Worm (Caenorhabditis elegans): ENCODE data around the gene myo-3.
A peak's percentile ranks its signal among the peaks of the same experiment; 100 is the strongest.

myo-3 gene

ce11 chrV:12187344-12187743 is 46.8 kb downstream of the myo-3 start, which contains the start of gene ZK863.8:
TSS of gene ZK863.8 (minus strand) at chrV:12187516.
- TF ChIP-seq mdl-1 (tag; optimal IDR thresholded peaks at IDR 0.05), result no peak
- TF ChIP-seq Y105C5A.15 (GFP tag; IDR thresholded peaks at IDR 0.05), result no peak
- TF ChIP-seq F26F4.8 (GFP tag; conservative IDR thresholded peaks at IDR 0.05), result no peak
- no peak for TF ChIP-seq nhr-41 (GFP tag; IDR thresholded peaks at IDR 0.05)
- no peak for TF ChIP-seq nhr-10 (tag; optimal IDR thresholded peaks at IDR 0.05)
- TF ChIP-seq F10B5.3 (tag; optimal IDR thresholded peaks at IDR 0.05), result no peak
- no peak for TF ChIP-seq zip-2 (tag; optimal IDR thresholded peaks at IDR 0.05)
- no peak for TF ChIP-seq attf-4 (tag; optimal IDR thresholded peaks at IDR 0.05)
- no peak for TF ChIP-seq dpl-1 (GFP tag; optimal IDR thresholded peaks at IDR 0.05)
- no peak for TF ChIP-seq ama-1 (optimal IDR thresholded peaks at IDR 0.05)
- TF ChIP-seq D1046.2 (GFP tag; IDR thresholded peaks at IDR 0.05), result no peak
- TF ChIP-seq pha-4 (GFP tag; IDR thresholded peaks at IDR 0.05), result no peak
- TF ChIP-seq pha-4 (tag; optimal IDR thresholded peaks at IDR 0.05), result no peak
- no peak for TF ChIP-seq madf-9 (GFP tag; conservative IDR thresholded peaks at IDR 0.05)
- no peak for TF ChIP-seq vab-7 (GFP tag; IDR thresholded peaks at IDR 0.05)
- no peak for TF ChIP-seq ceh-32 (tag; optimal IDR thresholded peaks at IDR 0.05; ENCODE audit: poor library complexity)

- TF ChIP-seq lim-7 (GFP tag; IDR thresholded peaks at IDR 0.05) (no peak), daf-12 (tag; optimal IDR thresholded peaks at IDR 0.05) (no peak), mes-2 (tag; optimal IDR thresholded peaks at IDR 0.05; ENCODE audit: poor library complexity, severe bottlenecking) (peak; percentile 19), Y105C5A.15 (GFP tag; IDR thresholded peaks at IDR 0.05) (no peak), dve-1 (tag; optimal IDR thresholded peaks at IDR 0.05; ENCODE audit: insufficient read depth) (no peak), T20F7.1 (GFP tag; optimal IDR thresholded peaks at IDR 0.05) (peak; percentile 92), F26F4.8 (GFP tag; conservative IDR thresholded peaks at IDR 0.05) (no peak), Y48G9A.11 (GFP tag; IDR thresholded peaks at IDR 0.05) (peak; percentile 94), nhr-48 (tag; optimal IDR thresholded peaks at IDR 0.05) (no peak), mep-1 (tag; optimal IDR thresholded peaks at IDR 0.05) (no peak), ceh-62 (tag; optimal IDR thresholded peaks at IDR 0.05) (no peak), dmd-6 (GFP tag; IDR thresholded peaks at IDR 0.05) (no peak), duxl-1 (tag; optimal IDR thresholded peaks at IDR 0.05; ENCODE audit: poor library complexity) (no peak), hlh-11 (tag; optimal IDR thresholded peaks at IDR 0.05) (no peak), unc-62 (GFP tag; optimal IDR thresholded peaks at IDR 0.05 in 1 of 2) (no peak), unc-62 (tag; optimal IDR thresholded peaks at IDR 0.05) (no peak), dpl-1 (GFP tag; optimal IDR thresholded peaks at IDR 0.05) (peak; percentile 91), unc-39 (tag; optimal IDR thresholded peaks at IDR 0.05) (no peak), nhr-102 (tag; optimal IDR thresholded peaks at IDR 0.05) (no peak), daf-16 (GFP tag; optimal IDR thresholded peaks at IDR 0.05) (no peak), daf-16 (tag; optimal IDR thresholded peaks at IDR 0.05) (peak; percentile 25)
Measured at ce11 chrV:12184308-12184999, 49.7 kb downstream of the myo-3 start, which contains the start of gene srd-4. TSS of gene srd-4 (plus strand) at chrV:12184949.

ce11 chrV:12183854-12184253 is 50.3 kb downstream of the myo-3 start, which contains the start of gene usip-1:
TSS of gene usip-1 (minus strand) at chrV:12184194.
- TF ChIP-seq unc-62 (GFP tag; optimal IDR thresholded peaks at IDR 0.05 in 1 of 2), result peak in 1 of 2 experiments; percentile 96
- TF ChIP-seq unc-62 (tag; optimal IDR thresholded peaks at IDR 0.05), result no peak
- no peak for TF ChIP-seq zfp-2 (tag; optimal IDR thresholded peaks at IDR 0.05)

- TF ChIP-seq ceh-32 (tag; optimal IDR thresholded peaks at IDR 0.05; ENCODE audit: poor library complexity), result no peak
- TF ChIP-seq dmd-9 (GFP tag; IDR thresholded peaks at IDR 0.05), result no peak
- no peak for TF ChIP-seq egl-27 (tag; optimal IDR thresholded peaks at IDR 0.05)
- TF ChIP-seq lin-13 (GFP tag; optimal IDR thresholded peaks at IDR 0.05), result no peak
- TF ChIP-seq fos-1 (tag; optimal IDR thresholded peaks at IDR 0.05), result no peak
- TF ChIP-seq ceh-20 (GFP tag; IDR thresholded peaks at IDR 0.05), result no peak
- no peak for TF ChIP-seq zag-1 (tag; optimal IDR thresholded peaks at IDR 0.05)
- TF ChIP-seq lin-29 (GFP tag; IDR thresholded peaks at IDR 0.05), result no peak
- TF ChIP-seq mdt-29 (GFP tag; IDR thresholded peaks at IDR 0.05), result no peak
Measured at ce11 chrV:12181310-12181709, 52.8 kb downstream of the myo-3 start, which contains the start of gene elpc-3. TSS of gene elpc-3 (minus strand) at chrV:12181410.
